Fruit fly (Drosophila melanogaster) whole organism, prepupa: ENCODE results near the gene CG3199.

Experiments used
- CG10631 ChIP-seq: fragments of 200-800 bp; sonication (Bioruptor generic); optimal IDR thresholded peaks from 2 replicates; lab custom pipeline; 2016; ENCODE audit warnings: missing biosample characterization, missing genetic modification characterization
- CG10669 ChIP-seq: fragments of 200-800 bp; sonication (Bioruptor generic); optimal IDR thresholded peaks from 3 replicates; lab custom pipeline; 2018; ENCODE audit warnings: missing biosample characterization, mild to moderate bottlenecking, missing genetic modification characterization, moderate library complexity
- CG11902 ChIP-seq: fragments of 200-800 bp; sonication (Bioruptor generic); optimal IDR thresholded peaks from 3 replicates; lab custom pipeline; 2016; ENCODE audit warnings: missing biosample characterization, missing genetic modification characterization
- CG15336 ChIP-seq: fragments of 200-800 bp; sonication (Bioruptor generic); IDR thresholded peaks from 2 replicates; pipeline ENCODE4 v1.3.6; 2022; ENCODE audit warnings: missing biosample characterization, missing genetic modification characterization
- CG1621 ChIP-seq: fragments of 200-800 bp; sonication (Bioruptor generic); optimal IDR thresholded peaks from 3 replicates; lab custom pipeline; 2018; ENCODE audit warnings: missing biosample characterization, mild to moderate bottlenecking, missing genetic modification characterization
- CG3032 ChIP-seq: fragments of 200-800 bp; optimal IDR thresholded peaks from 2 replicates; lab custom pipeline; 2019; ENCODE audit warnings: missing biosample characterization, mild to moderate bottlenecking, missing genetic modification characterization, moderate library complexity
- CG31627 ChIP-seq: fragments of 200-800 bp; sonication (Bioruptor generic); optimal IDR thresholded peaks from 3 replicates; lab custom pipeline; 2016; ENCODE audit warnings: missing biosample characterization, missing genetic modification characterization
- CG32006 ChIP-seq: fragments of 200-800 bp; sonication (Bioruptor generic); optimal IDR thresholded peaks from 3 replicates; lab custom pipeline; 2017; ENCODE audit warnings: missing biosample characterization, mild to moderate bottlenecking, missing genetic modification characterization
- CG34406 ChIP-seq: fragments of 200-800 bp; sonication (Bioruptor generic); optimal IDR thresholded peaks from 3 replicates; lab custom pipeline; 2016; ENCODE audit warnings: missing biosample characterization, missing genetic modification characterization
- CG3919 ChIP-seq: fragments of 200-800 bp; sonication (Bioruptor generic); optimal IDR thresholded peaks from 3 replicates; lab custom pipeline; 2016; ENCODE audit warnings: missing biosample characterization, missing genetic modification characterization
- CG4318 ChIP-seq: fragments of 200-800 bp; sonication (Bioruptor generic); optimal IDR thresholded peaks from 3 replicates; lab custom pipeline; 2017; ENCODE audit warnings: missing biosample characterization, mild to moderate bottlenecking, missing genetic modification characterization
- CG6163 ChIP-seq: fragments of 200-800 bp; sonication (Bioruptor generic); IDR thresholded peaks from 3 replicates; pipeline ENCODE4 v1.3.6; 2022; ENCODE audit warnings: missing biosample characterization, missing genetic modification characterization
- CG6808 ChIP-seq: fragments of 200-800 bp; sonication (Bioruptor generic); optimal IDR thresholded peaks from 3 replicates; lab custom pipeline; 2017; ENCODE audit warnings: missing biosample characterization, missing genetic modification characterization, mild to moderate bottlenecking, moderate library complexity, missing genetic modification reagents
- CG6854 ChIP-seq: fragments of 200-800 bp; sonication (Bioruptor generic); optimal IDR thresholded peaks from 2 replicates; lab custom pipeline; 2017; ENCODE audit warnings: missing biosample characterization, mild to moderate bottlenecking, missing genetic modification characterization
- CG8119 ChIP-seq: fragments of 200-800 bp; sonication (Bioruptor generic); IDR thresholded peaks from 3 replicates; pipeline ENCODE4 v1.3.6; 2022; ENCODE audit warnings: missing biosample characterization, missing genetic modification characterization
- CG8632 ChIP-seq: fragments of 200-800 bp; sonication (Bioruptor generic); optimal IDR thresholded peaks from 3 replicates; lab custom pipeline; 2016; ENCODE audit warnings: missing biosample characterization, missing genetic modification characterization
- Eip75B ChIP-seq: fragments of 200-800 bp; sonication (Bioruptor generic); optimal IDR thresholded peaks from 3 replicates; lab custom pipeline; 2016; ENCODE audit warnings: missing biosample characterization, missing genetic modification characterization
- Eip93F ChIP-seq: fragments of 200-800 bp; sonication (Bioruptor generic); optimal IDR thresholded peaks from 2 replicates; lab custom pipeline; 2016; ENCODE audit warnings: missing biosample characterization, mild to moderate bottlenecking, missing genetic modification characterization
- Ets21C ChIP-seq: fragments of 200-800 bp; sonication (Bioruptor generic); optimal IDR thresholded peaks from 3 replicates; lab custom pipeline; 2016; ENCODE audit warnings: missing biosample characterization, missing genetic modification characterization
- Ets96B ChIP-seq: fragments of 200-800 bp; optimal IDR thresholded peaks from 2 replicates; lab custom pipeline; 2019; ENCODE audit warnings: missing biosample characterization, mild to moderate bottlenecking, missing genetic modification characterization, moderate library complexity
- Hr38 ChIP-seq: sonication (Bioruptor generic); optimal IDR thresholded peaks from 2 replicates; lab custom pipeline; 2016; ENCODE audit warnings: missing biosample characterization, missing genetic modification characterization
- Hr4 ChIP-seq: fragments of 200-800 bp; sonication (Bioruptor generic); optimal IDR thresholded peaks from 3 replicates; lab custom pipeline; 2016; ENCODE audit warnings: missing biosample characterization, missing genetic modification characterization
- Lpt ChIP-seq: fragments of 200-800 bp; sonication (Bioruptor generic); optimal IDR thresholded peaks from 3 replicates; lab custom pipeline; 2016; ENCODE audit warnings: missing biosample characterization, missing genetic modification characterization
- Met ChIP-seq: fragments of 200-800 bp; sonication (Bioruptor generic); optimal IDR thresholded peaks from 3 replicates; lab custom pipeline; 2016; ENCODE audit warnings: missing biosample characterization, missing genetic modification characterization
- OdsH ChIP-seq: fragments of 200-800 bp; sonication (Bioruptor generic); optimal IDR thresholded peaks from 3 replicates; lab custom pipeline; 2016; ENCODE audit warnings: missing biosample characterization, missing genetic modification characterization
- Sox14 ChIP-seq: fragments of 200-800 bp; sonication (Bioruptor generic); optimal IDR thresholded peaks from 3 replicates; lab custom pipeline; 2016; ENCODE audit warnings: missing biosample characterization, missing genetic modification characterization
- acj6 ChIP-seq: fragments of 200-800 bp; sonication (Bioruptor generic); optimal IDR thresholded peaks from 3 replicates; lab custom pipeline; 2016; ENCODE audit warnings: missing biosample characterization, missing genetic modification characterization
- cyc ChIP-seq: fragments of 200-800 bp; sonication (Bioruptor generic); optimal IDR thresholded peaks from 3 replicates; lab custom pipeline; 2016; ENCODE audit warnings: missing biosample characterization, missing genetic modification characterization
- dac ChIP-seq: fragments of 200-800 bp; sonication (Bioruptor generic); optimal IDR thresholded peaks from 2 replicates; lab custom pipeline; 2017; ENCODE audit warnings: missing biosample characterization, mild to moderate bottlenecking, missing genetic modification characterization
- dsx ChIP-seq: fragments of 200-800 bp; optimal IDR thresholded peaks from 3 replicates; lab custom pipeline; 2019; ENCODE audit warnings: missing biosample characterization, mild to moderate bottlenecking, missing genetic modification characterization, moderate library complexity; ENCODE audit not compliant: poor library complexity, severe bottlenecking
- eg ChIP-seq: fragments of 200-800 bp; sonication (Bioruptor generic); IDR thresholded peaks from 3 replicates; pipeline ENCODE4 v1.3.6; 2022; ENCODE audit warnings: missing biosample characterization, missing genetic modification characterization
- fd59A ChIP-seq: fragments of 200-800 bp; sonication (Bioruptor generic); optimal IDR thresholded peaks from 2 replicates; lab custom pipeline; 2017; ENCODE audit warnings: missing biosample characterization, mild to moderate bottlenecking, missing genetic modification characterization, missing genetic modification reagents
- fkh ChIP-seq: fragments of 200-800 bp; sonication (Bioruptor generic); optimal IDR thresholded peaks from 3 replicates; lab custom pipeline; 2017; ENCODE audit warnings: missing biosample characterization, mild to moderate bottlenecking, missing genetic modification characterization, moderate library complexity
- pdm3 ChIP-seq: fragments of 200-800 bp; sonication (Bioruptor generic); optimal IDR thresholded peaks from 3 replicates; lab custom pipeline; 2016; ENCODE audit warnings: missing biosample characterization, missing genetic modification characterization
- spab ChIP-seq: fragments of 200-800 bp; sonication (Bioruptor generic); optimal IDR thresholded peaks from 2 replicates; lab custom pipeline; 2017; ENCODE audit warnings: missing biosample characterization, mild to moderate bottlenecking, missing genetic modification characterization, missing genetic modification reagents
- svp ChIP-seq: fragments of 200-800 bp; sonication (Bioruptor generic); peaks from one replicate; lab custom pipeline; 2016; ENCODE audit warnings: missing biosample characterization, missing genetic modification characterization
- topi ChIP-seq: fragments of 200-800 bp; sonication (Bioruptor generic); optimal IDR thresholded peaks from 3 replicates; lab custom pipeline; 2016; ENCODE audit warnings: missing biosample characterization, missing genetic modification characterization
- vri ChIP-seq: fragments of 200-800 bp; sonication (Bioruptor generic); optimal IDR thresholded peaks from 3 replicates; lab custom pipeline; 2016; ENCODE audit warnings: missing biosample characterization, mild to moderate bottlenecking, missing genetic modification characterization

CG3199 gene

dm6 chr3R:14152550-14152949, 10.0 kb upstream of the CG3199 start, which contains the start of gene CG42500:
Gene CG42500, minus strand, starts transcription at chr3R:14152650.
- TF ChIP-seq CG6808 (GFP tag; lab: Kevin White, UChicago) (no peak), Hr38 (GFP tag; lab: Kevin White, UChicago) (no peak), CG10631 (GFP tag; lab: Kevin White, UChicago) (no peak), Eip93F (GFP tag; lab: Kevin White, UChicago) (no peak), CG6854 (GFP tag; lab: Kevin White, UChicago) (no peak), CG8119 (GFP tag; lab: Robert Waterston, UW) (no peak), CG3032 (tag; lab: Kevin White, UChicago) (no peak), CG8632 (GFP tag; lab: Kevin White, UChicago) (no peak), cyc (GFP tag; lab: Kevin White, UChicago) (no peak), CG1621 (tag; lab: Kevin White, UChicago) (no peak), dsx (GFP tag; lab: Kevin White, UChicago) (no peak), fd59A (GFP tag; lab: Kevin White, UChicago) (no peak), dac (GFP tag; lab: Kevin White, UChicago) (no peak), svp (no peak), CG34406 (GFP tag; lab: Kevin White, UChicago) (no peak), acj6 (GFP tag; lab: Kevin White, UChicago) (no peak), topi (no peak)

dm6 chr3R:14153729-14154128, 8.8 kb upstream of the CG3199 start, which contains the start of gene Recs1:
Gene Recs1, minus strand, starts transcription at chr3R:14153829.
- TF ChIP-seq eg (GFP tag; lab: Robert Waterston, UW) (no peak), CG32006 (GFP tag; lab: Kevin White, UChicago) (no peak), CG8119 (GFP tag; lab: Robert Waterston, UW) (no peak), Ets21C (GFP tag; lab: Kevin White, UChicago) (no peak), CG15336 (GFP tag; lab: Robert Waterston, UW) (no peak), CG11902 (no peak)

DNA sequence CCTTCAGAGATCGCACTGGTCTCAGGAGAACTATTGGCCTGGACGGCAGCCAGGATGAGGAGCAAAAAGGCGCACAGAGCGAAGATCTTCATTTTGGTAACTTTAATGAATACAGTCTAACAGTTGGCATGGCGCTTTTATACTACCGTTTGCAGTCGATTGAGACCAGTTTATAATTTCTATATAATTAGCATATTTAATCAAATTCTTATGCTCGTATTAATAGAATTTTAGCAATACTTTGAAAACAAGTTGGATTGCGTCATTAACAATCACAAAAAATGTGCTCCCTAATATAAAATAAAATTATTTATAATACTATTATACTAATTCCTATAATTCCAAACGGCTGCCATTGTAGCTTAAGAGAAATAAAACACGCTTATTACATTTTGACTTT, 8.2 kb upstream of the CG3199 start, which contains the start of gene CG44215:
CG44215 (minus strand) TSS at position 101 of the 400 bp plus-strand sequence.
- TF ChIP-seq vri (GFP tag; lab: Kevin White, UChicago) (no peak), Met (GFP tag; lab: Kevin White, UChicago) (no peak), CG6163 (GFP tag; lab: Robert Waterston, UW) (no peak), CG8119 (GFP tag; lab: Robert Waterston, UW) (no peak), eg (GFP tag; lab: Robert Waterston, UW) (no peak), pdm3 (GFP tag; lab: Kevin White, UChicago) (no peak), fd59A (GFP tag; lab: Kevin White, UChicago) (no peak), spab (GFP tag; lab: Kevin White, UChicago) (no peak), Hr38 (GFP tag; lab: Kevin White, UChicago) (no peak), CG10631 (GFP tag; lab: Kevin White, UChicago) (no peak), CG6808 (GFP tag; lab: Kevin White, UChicago) (no peak), Ets21C (GFP tag; lab: Kevin White, UChicago) (no peak), Eip75B (GFP tag; lab: Kevin White, UChicago) (no peak)

- TF ChIP-seq CG1621 (tag; lab: Kevin White, UChicago) (no peak), Eip75B (GFP tag; lab: Kevin White, UChicago) (no peak), CG3032 (tag; lab: Kevin White, UChicago) (no peak), topi (no peak), CG31627 (GFP tag; lab: Kevin White, UChicago) (no peak), CG3919 (GFP tag; lab: Kevin White, UChicago) (no peak), CG8119 (GFP tag; lab: Robert Waterston, UW) (no peak), eg (GFP tag; lab: Robert Waterston, UW) (no peak), Ets96B (tag; lab: Kevin White, UChicago) (no peak), CG6163 (GFP tag; lab: Robert Waterston, UW) (no peak), CG6854 (GFP tag; lab: Kevin White, UChicago) (no peak), CG10669 (GFP tag; lab: Kevin White, UChicago) (no peak), fkh (GFP tag; lab: Kevin White, UChicago) (no peak), CG4318 (GFP tag; lab: Kevin White, UChicago) (no peak), CG15336 (GFP tag; lab: Robert Waterston, UW) (no peak), Hr4 (GFP tag; lab: Kevin White, UChicago) (no peak), Sox14 (no peak), CG11902 (no peak), Lpt (no peak), OdsH (GFP tag; lab: Kevin White, UChicago) (no peak)
These were observed 5.2 kb upstream of the CG3199 start, which contains the start of gene CG31533 for dm6 chr3R:14157331-14157730. Gene CG31533, minus strand, starts transcription at chr3R:14157431.
